Fruit fly (Drosophila melanogaster): ENCODE results near the gene Osi7.

Osi7 gene

dm6 chr3R:6248694-6249093 lies at the start of gene Osi7:
Osi7 (plus strand) TSS chr3R:6248994.
- TF ChIP-seq CTCF (optimal IDR thresholded peaks at IDR 0.05) (no peak), CG8478 (optimal IDR thresholded peaks at IDR 0.05) (no peak)

- TF ChIP-seq CTCF (optimal IDR thresholded peaks at IDR 0.05): no peak
- TF ChIP-seq CG8478 (optimal IDR thresholded peaks at IDR 0.05): no peak
Measured at dm6 chr3R:6199717-6200116, 49.1 kb upstream of the Osi7 start.

- TF ChIP-seq CTCF (optimal IDR thresholded peaks at IDR 0.05): no peak
- no peak for TF ChIP-seq CG8478 (optimal IDR thresholded peaks at IDR 0.05)
Measured at dm6 chr3R:6203000-6203399, 45.8 kb upstream of the Osi7 start.

dm6 chr3R:6209073-6209472 lies 39.7 kb upstream of the Osi7 start, which contains the start of gene Osi2:
Osi2 (plus strand) TSS chr3R:6209373.
- TF ChIP-seq CG8478 (optimal IDR thresholded peaks at IDR 0.05) (no peak), CTCF (optimal IDR thresholded peaks at IDR 0.05) (no peak)

- TF ChIP-seq CTCF (optimal IDR thresholded peaks at IDR 0.05): no peak
- TF ChIP-seq CG8478 (optimal IDR thresholded peaks at IDR 0.05): no peak
Measured at dm6 chr3R:6210266-6211040, 38.3 kb upstream of the Osi7 start.

- TF ChIP-seq CG8478 (optimal IDR thresholded peaks at IDR 0.05): no peak
- no peak for TF ChIP-seq CTCF (optimal IDR thresholded peaks at IDR 0.05)
Measured at dm6 chr3R:6211041-6211377, 37.8 kb upstream of the Osi7 start.

dm6 chr3R:6214227-6214626 lies 34.6 kb upstream of the Osi7 start:
- TF ChIP-seq CTCF (optimal IDR thresholded peaks at IDR 0.05): no peak
- no peak for TF ChIP-seq CG8478 (optimal IDR thresholded peaks at IDR 0.05)

- no peak for TF ChIP-seq CG8478 (optimal IDR thresholded peaks at IDR 0.05)
- TF ChIP-seq CTCF (optimal IDR thresholded peaks at IDR 0.05): no peak
Measured at dm6 chr3R:6215053-6215882, 33.5 kb upstream of the Osi7 start, which contains the start of gene Osi3. Osi3 (plus strand) TSS chr3R:6215832.

dm6 chr3R:6221681-6222080 lies 27.1 kb upstream of the Osi7 start, which contains the start of gene Osi4:
Osi4 (minus strand) TSS chr3R:6221781.
- TF ChIP-seq CG8478 (optimal IDR thresholded peaks at IDR 0.05) (no peak), CTCF (optimal IDR thresholded peaks at IDR 0.05) (no peak)

- no peak for TF ChIP-seq CTCF (optimal IDR thresholded peaks at IDR 0.05)
- no peak for TF ChIP-seq CG8478 (optimal IDR thresholded peaks at IDR 0.05)
Measured at dm6 chr3R:6222119-6222518, 26.7 kb upstream of the Osi7 start.

dm6 chr3R:6226156-6226555 lies 22.6 kb upstream of the Osi7 start:
- TF ChIP-seq CG8478 (optimal IDR thresholded peaks at IDR 0.05) (no peak), CTCF (optimal IDR thresholded peaks at IDR 0.05) (no peak)

- TF ChIP-seq CTCF (optimal IDR thresholded peaks at IDR 0.05): no peak
- TF ChIP-seq CG8478 (optimal IDR thresholded peaks at IDR 0.05): no peak
Measured at dm6 chr3R:6226997-6227562, 21.7 kb upstream of the Osi7 start, which contains the start of gene Osi5. Osi5 (plus strand) TSS chr3R:6227512.

- no peak for TF ChIP-seq CTCF (optimal IDR thresholded peaks at IDR 0.05)
Measured at dm6 chr3R:6229055-6229841, 19.5 kb upstream of the Osi7 start.

- TF ChIP-seq CG8478 (optimal IDR thresholded peaks at IDR 0.05) (no peak), CTCF (optimal IDR thresholded peaks at IDR 0.05) (no peak)
Measured at dm6 chr3R:6230298-6230697, 18.5 kb upstream of the Osi7 start.

dm6 chr3R:6231391-6231790 lies 17.4 kb upstream of the Osi7 start:
- no peak for TF ChIP-seq CG8478 (optimal IDR thresholded peaks at IDR 0.05)
- TF ChIP-seq CTCF (optimal IDR thresholded peaks at IDR 0.05): no peak
